Worm (Caenorhabditis elegans) whole organism, L4 larva: ENCODE data around the gene plc-1.

Experiments used
- D1046.2 ChIP-seq: fragments of 200-800 bp; sonication (Bioruptor generic); IDR thresholded peaks from 2 replicates; pipeline ENCODE4 v1.3.6; 2022; ENCODE audit warnings: missing genetic modification characterization, missing compliant biosample characterization
- F37D6.2 ChIP-seq: sonication (generic microtip); optimal IDR thresholded peaks from 2 replicates; lab custom pipeline; 2016; ENCODE audit warnings: mild to moderate bottlenecking, missing genetic modification characterization, missing compliant biosample characterization
- F44E2.7 ChIP-seq: fragments of 200-800 bp; sonication (Bioruptor generic); IDR thresholded peaks from 2 replicates; pipeline ENCODE4 v2.1.2; 2022; ENCODE audit warnings: missing genetic modification characterization, missing compliant biosample characterization
- T20F7.1 ChIP-seq: fragments of 200-800 bp; sonication (Bioruptor generic); optimal IDR thresholded peaks from 2 replicates; lab custom pipeline; 2018; ENCODE audit warnings: mild to moderate bottlenecking, missing genetic modification characterization, missing compliant biosample characterization
- Y105C5A.15 ChIP-seq: fragments of 200-800 bp; sonication (Bioruptor generic); IDR thresholded peaks from 2 replicates; pipeline ENCODE4 v1.3.6; 2022; ENCODE audit warnings: missing genetic modification characterization, missing compliant biosample characterization
- Y48G9A.11 ChIP-seq: fragments of 200-800 bp; sonication (Bioruptor generic); IDR thresholded peaks from 2 replicates; pipeline ENCODE4 v1.3.6; 2022; ENCODE audit warnings: missing genetic modification reagents, missing genetic modification characterization, missing compliant biosample characterization
- Y75B8A.6 ChIP-seq: fragments of 200-800 bp; sonication (Bioruptor generic); IDR thresholded peaks from 2 replicates; pipeline ENCODE4 v1.3.6; 2022; ENCODE audit warnings: missing genetic modification reagents, missing genetic modification characterization, missing compliant biosample characterization
- aha-1 ChIP-seq: fragments of 150-350 bp; peaks from one replicate; lab custom pipeline; 2014; ENCODE audit warnings: missing biosample characterization, missing genetic modification characterization
- aly-2 ChIP-seq: sonication (generic microtip); optimal IDR thresholded peaks from 2 replicates; lab custom pipeline; 2018; ENCODE audit warnings: missing biosample characterization, missing genetic modification characterization
- arid-1 ChIP-seq: fragments of 200-800 bp; sonication (Bioruptor generic); conservative IDR thresholded peaks from 2 replicates; pipeline ENCODE4 v1.3.6; 2022; ENCODE audit warnings: missing genetic modification reagents, missing genetic modification characterization, missing compliant biosample characterization
- ceh-44 ChIP-seq: fragments of 200-800 bp; sonication (Bioruptor generic); IDR thresholded peaks from 2 replicates; pipeline ENCODE4 v1.3.6; 2022; ENCODE audit warnings: missing genetic modification reagents, missing genetic modification characterization, missing compliant biosample characterization
- ceh-82 ChIP-seq: sonication (generic microtip); optimal IDR thresholded peaks from 2 replicates; lab custom pipeline; 2017; ENCODE audit warnings: missing biosample characterization, missing genetic modification characterization
- daf-19 ChIP-seq: fragments of 200-800 bp; sonication (Bioruptor generic); conservative IDR thresholded peaks from 2 replicates; pipeline ENCODE4 v1.3.6; 2022; ENCODE audit warnings: missing genetic modification characterization, missing compliant biosample characterization
- dmd-6 ChIP-seq: fragments of 200-800 bp; sonication (Bioruptor generic); IDR thresholded peaks from 2 replicates; pipeline ENCODE4 v1.3.6; 2022; ENCODE audit warnings: missing genetic modification reagents, missing genetic modification characterization, missing compliant biosample characterization
- dmd-8 ChIP-seq: fragments of 200-800 bp; sonication (Bioruptor generic); IDR thresholded peaks from 2 replicates; pipeline ENCODE4 v1.3.6; 2022; ENCODE audit warnings: missing genetic modification characterization, missing compliant biosample characterization
- dmd-9 ChIP-seq: fragments of 200-800 bp; sonication (Bioruptor generic); IDR thresholded peaks from 2 replicates; pipeline ENCODE4 v1.3.6; 2022; ENCODE audit warnings: missing genetic modification reagents, missing genetic modification characterization, missing compliant biosample characterization
- fos-1 ChIP-seq: fragments of 150-350 bp; optimal IDR thresholded peaks from 2 replicates; lab custom pipeline; 2014; ENCODE audit warnings: missing biosample characterization, missing genetic modification characterization
- hif-1 ChIP-seq, 2 experiments: sonication (generic microtip); optimal IDR thresholded peaks; 2 replicates each; lab custom pipeline; 2016 to 2017; ENCODE audit warnings: missing compliant biosample characterization in 2 of 2, missing genetic modification characterization in 2 of 2, missing genetic modification reagents in 2 of 2, missing genotype in 2 of 2, mild to moderate bottlenecking in 1 of 2
- lin-15B ChIP-seq: fragments of 150-350 bp; sonication (generic microtip); optimal IDR thresholded peaks from 3 replicates; lab custom pipeline; 2014; ENCODE audit warnings: missing biosample characterization, missing genetic modification characterization
- lir-3 ChIP-seq: sonication (generic microtip); optimal IDR thresholded peaks from 2 replicates; lab custom pipeline; 2016; ENCODE audit warnings: mild to moderate bottlenecking, missing genetic modification characterization, missing compliant biosample characterization
- lsy-2 ChIP-seq, 2 experiments: fragments of 150-350 bp in 1 of 2; sonication (generic microtip) in 1 of 2; optimal IDR thresholded peaks; 2 replicates each; lab custom pipeline; 2014 to 2017; ENCODE audit warnings: missing biosample characterization in 2 of 2, missing genetic modification characterization in 2 of 2
- madf-9 ChIP-seq: fragments of 200-800 bp; sonication (Bioruptor generic); conservative IDR thresholded peaks from 2 replicates; pipeline ENCODE4 v1.3.6; 2022; ENCODE audit warnings: missing genetic modification reagents, missing genetic modification characterization, missing compliant biosample characterization
- mdl-1 ChIP-seq, 2 experiments: fragments of 150-350 bp in 1 of 2; sonication (generic microtip) in 1 of 2; optimal IDR thresholded peaks; 2 replicates each; lab custom pipeline; 2014 to 2017; ENCODE audit warnings: missing biosample characterization in 2 of 2, missing genetic modification characterization in 2 of 2
- nhr-10 ChIP-seq: fragments of 150-350 bp; optimal IDR thresholded peaks from 2 replicates; lab custom pipeline; 2014; ENCODE audit warnings: missing biosample characterization, missing genetic modification characterization
- nhr-237 ChIP-seq: sonication (generic microtip); optimal IDR thresholded peaks from 2 replicates; lab custom pipeline; 2017; ENCODE audit warnings: missing biosample characterization, missing genetic modification characterization
- nhr-42 ChIP-seq: fragments of 200-800 bp; sonication (Bioruptor generic); IDR thresholded peaks from 2 replicates; pipeline ENCODE4 v1.3.6; 2022; ENCODE audit warnings: missing genetic modification characterization, missing compliant biosample characterization
- snpc-1.2 ChIP-seq: fragments of 200-800 bp; sonication (Bioruptor generic); IDR thresholded peaks from 2 replicates; pipeline ENCODE4 v1.3.6; 2022; ENCODE audit warnings: missing genetic modification reagents, missing genetic modification characterization, missing compliant biosample characterization
- spr-1 ChIP-seq: sonication (generic microtip); optimal IDR thresholded peaks from 2 replicates; lab custom pipeline; 2016; ENCODE audit warnings: mild to moderate bottlenecking, missing genetic modification characterization, missing compliant biosample characterization
- spr-3 ChIP-seq: fragments of 200-800 bp; sonication (Bioruptor generic); optimal IDR thresholded peaks from 2 replicates; lab custom pipeline; 2018; ENCODE audit warnings: mild to moderate bottlenecking, missing genetic modification characterization, missing compliant biosample characterization
- tag-97 ChIP-seq: fragments of 200-800 bp; sonication (Bioruptor generic); IDR thresholded peaks from 2 replicates; pipeline ENCODE4 v1.3.6; 2022; ENCODE audit warnings: missing genetic modification characterization, missing compliant biosample characterization
- unc-130 ChIP-seq: sonication (generic microtip); optimal IDR thresholded peaks from 2 replicates; lab custom pipeline; 2016; ENCODE audit warnings: missing genetic modification reagents, missing genetic modification characterization, missing compliant biosample characterization
- unc-62 ChIP-seq, 3 experiments: fragments of 150-350 bp in 1 of 3; sonication (generic microtip); optimal IDR thresholded peaks in 2 of 3; peaks in 1 of 3; 1 replicate in 1 of 3; 2 replicates in 2 of 3; lab custom pipeline; 2014 to 2017; ENCODE audit warnings: missing biosample characterization in 3 of 3, missing genetic modification characterization in 3 of 3, missing genetic modification reagents in 3 of 3, missing genotype in 1 of 3
- zip-2 ChIP-seq: fragments of 150-350 bp; optimal IDR thresholded peaks from 2 replicates; lab custom pipeline; 2014; ENCODE audit warnings: missing biosample characterization, missing genetic modification characterization

The plc-1 gene

ce11 chrX:10877138-10877743 lies 38.8 kb upstream of the plc-1 start, which contains the start of gene pgp-6 (continued):
- no peak for TF ChIP-seq nhr-237
- TF ChIP-seq hif-1 (tag; optimal IDR thresholded peaks at IDR 0.05; lab: Kevin White, UChicago), result no peak
- no peak for TF ChIP-seq nhr-10
- no peak for TF ChIP-seq Y105C5A.15 (GFP tag; lab: Robert Waterston, UW)
- TF ChIP-seq aly-2 (tag; lab: Kevin White, UChicago), result no peak
- TF ChIP-seq T20F7.1 (GFP tag; lab: Kevin White, UChicago), result no peak
- TF ChIP-seq spr-3 (GFP tag; lab: Kevin White, UChicago), result no peak
- no peak for TF ChIP-seq spr-1
- TF ChIP-seq lir-3 (tag; lab: Kevin White, UChicago), result no peak
- TF ChIP-seq zip-2, result peak; percentile 89

- peak in 1 of 2 experiments; percentile 20 for TF ChIP-seq unc-62 (GFP tag; optimal IDR thresholded peaks at IDR 0.05 in 1 of 2; lab: Kevin White, UChicago)
- TF ChIP-seq unc-62 (tag; optimal IDR thresholded peaks at IDR 0.05; lab: Kevin White, UChicago), result no peak
- TF ChIP-seq tag-97 (GFP tag; lab: Robert Waterston, UW), result no peak
- TF ChIP-seq, all 104 proteins: peak for 1
Observed at ce11 chrX:10870137-10870536, 31.7 kb upstream of the plc-1 start, which contains the start of gene pgp-7. Gene pgp-7, minus strand, starts transcription at chrX:10870237.

- TF ChIP-seq arid-1 (GFP tag; lab: Robert Waterston, UW) (no peak), F37D6.2 (tag; lab: Kevin White, UChicago) (no peak), dmd-6 (GFP tag; lab: Robert Waterston, UW) (peak; percentile 39)
Observed at ce11 chrX:10864322-10864721, 25.9 kb upstream of the plc-1 start, which contains the start of gene pgp-8. Gene pgp-8, minus strand, starts transcription at chrX:10864422.

ce11 chrX:10862582-10862981 lies 24.1 kb upstream of the plc-1 start:
- TF ChIP-seq mdl-1 (tag; optimal IDR thresholded peaks at IDR 0.05; lab: Kevin White, UChicago) (no peak), madf-9 (GFP tag; lab: Robert Waterston, UW) (no peak), lir-3 (tag; lab: Kevin White, UChicago) (no peak), F37D6.2 (tag; lab: Kevin White, UChicago) (no peak), F44E2.7 (GFP tag; lab: Robert Waterston, UW) (no peak), aha-1 (peak; percentile 96), unc-62 (GFP tag; optimal IDR thresholded peaks at IDR 0.05 in 1 of 2; lab: Kevin White, UChicago) (peak in 1 of 2 experiments; percentile 81), unc-62 (tag; optimal IDR thresholded peaks at IDR 0.05; lab: Kevin White, UChicago) (no peak), ceh-44 (no peak), spr-1 (no peak)

- no peak for TF ChIP-seq nhr-42 (GFP tag; lab: Robert Waterston, UW)
- peak in 1 of 2 experiments; percentile 98 for TF ChIP-seq unc-62 (GFP tag; optimal IDR thresholded peaks at IDR 0.05 in 1 of 2; lab: Kevin White, UChicago)
- no peak for TF ChIP-seq unc-62 (tag; optimal IDR thresholded peaks at IDR 0.05; lab: Kevin White, UChicago)
Observed at ce11 chrX:10861673-10862072, 23.2 kb upstream of the plc-1 start.

- no peak for TF ChIP-seq snpc-1.2 (GFP tag; lab: Robert Waterston, UW)
- TF ChIP-seq tag-97 (GFP tag; lab: Robert Waterston, UW), result 0 out of 2 replicates have a peak, but pooled peaks have one; percentile 52
- peak; percentile 56 for TF ChIP-seq aha-1
Observed at ce11 chrX:10859622-10860021, 21.2 kb upstream of the plc-1 start.

- TF ChIP-seq Y75B8A.6, result no peak
- TF ChIP-seq F44E2.7 (GFP tag; lab: Robert Waterston, UW), result no peak
- TF ChIP-seq madf-9 (GFP tag; lab: Robert Waterston, UW), result no peak
- peak; percentile 81 for TF ChIP-seq zip-2
- TF ChIP-seq dmd-8, result no peak
- no peak for TF ChIP-seq fos-1 (tag; lab: Kevin White, UChicago)
- peak in 1 of 2 experiments; percentile 95 for TF ChIP-seq unc-62 (GFP tag; optimal IDR thresholded peaks at IDR 0.05 in 1 of 2; lab: Kevin White, UChicago)
- no peak for TF ChIP-seq unc-62 (tag; optimal IDR thresholded peaks at IDR 0.05; lab: Kevin White, UChicago)
- TF ChIP-seq Y48G9A.11 (GFP tag; lab: Robert Waterston, UW), result no peak
- TF ChIP-seq ceh-82, result no peak
- no peak for TF ChIP-seq nhr-237
- TF ChIP-seq daf-19 (GFP tag; lab: Robert Waterston, UW), result no peak
- no peak for TF ChIP-seq D1046.2 (GFP tag; lab: Robert Waterston, UW)
- TF ChIP-seq dmd-9 (GFP tag; lab: Robert Waterston, UW), result no peak
- no peak for TF ChIP-seq lin-15B (tag; lab: Kevin White, UChicago)
- no peak for TF ChIP-seq unc-130
- no peak for TF ChIP-seq nhr-10
- TF ChIP-seq lsy-2 (tag; optimal IDR thresholded peaks at IDR 0.05; lab: Kevin White, UChicago), result no peak
Observed at ce11 chrX:10859211-10859610, 20.8 kb upstream of the plc-1 start, which contains the start of gene pgp-5. Gene pgp-5, minus strand, starts transcription at chrX:10859297.
